Fruit fly (Drosophila melanogaster) whole organism, embryonic: ENCODE results near the gene Pfdn2.

ENCODE experiments used
- Ada2b ChIP-seq: fragments of 200-800 bp; sonication (Bioruptor generic); IDR thresholded peaks from 2 replicates; pipeline ENCODE4 v1.3.6; 2022; ENCODE audit warnings: missing biosample characterization, missing genetic modification characterization
- Antp ChIP-seq: fragments of 200-800 bp; sonication (Bioruptor generic); optimal IDR thresholded peaks from 3 replicates; lab custom pipeline; 2016; ENCODE audit warnings: missing biosample characterization, missing genetic modification characterization
- Awh ChIP-seq: fragments of 200-800 bp; sonication (Bioruptor generic); IDR thresholded peaks from 2 replicates; pipeline ENCODE4, ENCODE4 v1.3.6; 2022; ENCODE audit warnings: missing biosample characterization, missing genetic modification characterization
- CG10209 ChIP-seq: fragments of 200-800 bp; sonication (Bioruptor generic); optimal IDR thresholded peaks from 3 replicates; lab custom pipeline; 2017; ENCODE audit warnings: missing biosample characterization, mild to moderate bottlenecking, missing genetic modification characterization, missing genetic modification reagents
- CG1024 ChIP-seq: fragments of 200-800 bp; sonication (Bioruptor generic); IDR thresholded peaks from 2 replicates; pipeline ENCODE4 v1.3.6; 2022; ENCODE audit warnings: missing biosample characterization, missing genetic modification characterization
- CG11695 ChIP-seq: fragments of 200-800 bp; sonication (Bioruptor generic); IDR thresholded peaks from 3 replicates; pipeline ENCODE4 v1.3.6; 2022; ENCODE audit warnings: missing biosample characterization, missing genetic modification characterization
- CG11723 ChIP-seq: fragments of 200-800 bp; sonication (Bioruptor generic); optimal IDR thresholded peaks from 2 replicates; lab custom pipeline; 2017; ENCODE audit warnings: missing biosample characterization, mild to moderate bottlenecking, missing genetic modification characterization
- CG12071 ChIP-seq: fragments of 200-800 bp; sonication (Bioruptor generic); optimal IDR thresholded peaks from 3 replicates; lab custom pipeline; 2018; ENCODE audit warnings: missing biosample characterization, mild to moderate bottlenecking, missing genetic modification characterization
- CG12104 ChIP-seq: fragments of 200-800 bp; sonication (Bioruptor generic); optimal IDR thresholded peaks from 3 replicates; lab custom pipeline; 2016; ENCODE audit warnings: missing biosample characterization, missing genetic modification characterization
- CG12942 ChIP-seq: fragments of 200-800 bp; sonication (Bioruptor generic); optimal IDR thresholded peaks from 3 replicates; lab custom pipeline; 2016; ENCODE audit warnings: missing biosample characterization, missing genetic modification characterization
- CG14014 ChIP-seq: fragments of 200-800 bp; sonication (Bioruptor generic); IDR thresholded peaks from 2 replicates; pipeline ENCODE4 v1.3.6; 2022; ENCODE audit warnings: missing biosample characterization, missing genetic modification characterization
- CG14441 ChIP-seq: fragments of 200-800 bp; sonication (Bioruptor generic); IDR thresholded peaks from 2 replicates; pipeline ENCODE4 v1.3.6; 2022; ENCODE audit warnings: missing biosample characterization, missing genetic modification characterization
- CG15479 ChIP-seq: fragments of 200-800 bp; sonication (Bioruptor generic); optimal IDR thresholded peaks from 3 replicates; lab custom pipeline; 2019; ENCODE audit warnings: missing biosample characterization, mild to moderate bottlenecking, missing genetic modification characterization, moderate library complexity
- CG17912 ChIP-seq: fragments of 200-800 bp; sonication (Bioruptor generic); optimal IDR thresholded peaks from 2 replicates; lab custom pipeline; 2018; ENCODE audit warnings: missing biosample characterization, mild to moderate bottlenecking, missing genetic modification characterization
- CG18764 ChIP-seq: fragments of 200-800 bp; sonication (Bioruptor generic); optimal IDR thresholded peaks from 3 replicates; lab custom pipeline; 2016; ENCODE audit warnings: missing biosample characterization, missing genetic modification characterization
- CG2678 ChIP-seq: fragments of 200-800 bp; sonication (Bioruptor generic); optimal IDR thresholded peaks from 3 replicates; lab custom pipeline; 2019; ENCODE audit warnings: missing biosample characterization, mild to moderate bottlenecking, missing genetic modification characterization, moderate library complexity
- CG30431 ChIP-seq: fragments of 200-800 bp; sonication (Bioruptor generic); optimal IDR thresholded peaks from 2 replicates; lab custom pipeline; 2017; ENCODE audit warnings: missing biosample characterization, missing genetic modification characterization
- CG34224 ChIP-seq: fragments of 200-800 bp; sonication (Bioruptor generic); IDR thresholded peaks from 3 replicates; pipeline ENCODE4 v1.3.6; 2022; ENCODE audit warnings: missing biosample characterization, missing genetic modification characterization; ENCODE audit not compliant: partially characterized antibody
- CG3726 ChIP-seq: fragments of 200-800 bp; sonication (Bioruptor generic); IDR thresholded peaks from 3 replicates; pipeline ENCODE4, ENCODE4 v1.3.6; 2022; ENCODE audit warnings: missing biosample characterization, missing genetic modification characterization
- CG3847 ChIP-seq: fragments of 200-800 bp; sonication (Bioruptor generic); IDR thresholded peaks from 2 replicates; pipeline ENCODE4 v1.3.6; 2022; ENCODE audit warnings: missing biosample characterization, missing genetic modification characterization
- CG4424 ChIP-seq: fragments of 200-800 bp; sonication (Bioruptor generic); optimal IDR thresholded peaks from 3 replicates; lab custom pipeline; 2016; ENCODE audit warnings: missing biosample characterization, missing genetic modification characterization
- CG4854 ChIP-seq: fragments of 200-800 bp; sonication (Bioruptor generic); optimal IDR thresholded peaks from 2 replicates; lab custom pipeline; 2016; ENCODE audit warnings: missing biosample characterization, missing genetic modification characterization, inconsistent platforms
- CG6175 ChIP-seq: fragments of 200-800 bp; sonication (Bioruptor generic); IDR thresholded peaks from 3 replicates; pipeline ENCODE4 v1.3.6; 2022; ENCODE audit warnings: missing biosample characterization, missing genetic modification characterization
- CG6689 ChIP-seq: fragments of 200-800 bp; sonication (Bioruptor generic); IDR thresholded peaks from 2 replicates; pipeline ENCODE4 v1.3.6; 2022; ENCODE audit warnings: missing biosample characterization, missing genetic modification characterization
- CG6791 ChIP-seq: fragments of 200-800 bp; sonication (Bioruptor generic); IDR thresholded peaks from 3 replicates; pipeline ENCODE4 v1.3.6; 2022; ENCODE audit warnings: missing biosample characterization, missing genetic modification characterization; ENCODE audit not compliant: partially characterized antibody
- CG6813 ChIP-seq: fragments of 200-800 bp; sonication (Bioruptor generic); optimal IDR thresholded peaks from 2 replicates; lab custom pipeline; 2017; ENCODE audit warnings: missing biosample characterization, missing genetic modification characterization, mild to moderate bottlenecking, moderate library complexity, missing genetic modification reagents
- Doc2 ChIP-seq: fragments of 200-800 bp; sonication (Bioruptor generic); IDR thresholded peaks from 2 replicates; pipeline ENCODE4 v1.3.6; 2022; ENCODE audit warnings: missing biosample characterization, missing genetic modification characterization
- E2f2 ChIP-seq: fragments of 200-800 bp; sonication (Bioruptor generic); IDR thresholded peaks from 2 replicates; pipeline ENCODE4 v1.3.6; 2022; ENCODE audit warnings: missing biosample characterization, missing genetic modification characterization
- HHEX ChIP-seq: fragments of 200-800 bp; sonication (Bioruptor generic); optimal IDR thresholded peaks from 3 replicates; lab custom pipeline; 2017; ENCODE audit warnings: missing biosample characterization, mild to moderate bottlenecking, missing genetic modification characterization, missing genetic modification reagents
- HLH4C ChIP-seq: fragments of 200-800 bp; sonication (Bioruptor generic); IDR thresholded peaks from 3 replicates; pipeline ENCODE4 v1.3.6; 2022; ENCODE audit warnings: missing biosample characterization, missing genetic modification characterization; ENCODE audit not compliant: partially characterized antibody
- Hsf ChIP-seq: fragments of 200-800 bp; sonication (Bioruptor generic); optimal IDR thresholded peaks from 3 replicates; lab custom pipeline; 2016; ENCODE audit warnings: missing biosample characterization, missing genetic modification characterization
- Myb ChIP-seq: fragments of 200-800 bp; sonication (Bioruptor generic); optimal IDR thresholded peaks from 2 replicates; lab custom pipeline; 2016; ENCODE audit warnings: missing biosample characterization, missing genetic modification characterization
- YL-1 ChIP-seq: fragments of 200-800 bp; sonication (Bioruptor generic); optimal IDR thresholded peaks from 3 replicates; lab custom pipeline; 2017; ENCODE audit warnings: missing biosample characterization, mild to moderate bottlenecking, missing genetic modification characterization
- amos ChIP-seq: fragments of 200-800 bp; sonication (Bioruptor generic); IDR thresholded peaks from 2 replicates; pipeline ENCODE4 v1.3.6; 2022; ENCODE audit warnings: missing biosample characterization, missing genetic modification characterization; ENCODE audit not compliant: partially characterized antibody
- ase ChIP-seq: fragments of 200-800 bp; sonication (Bioruptor generic); IDR thresholded peaks from 3 replicates; pipeline ENCODE4 v1.3.6; 2022; ENCODE audit warnings: missing biosample characterization, missing genetic modification characterization
- ash1 ChIP-seq: fragments of 200-800 bp; sonication (Bioruptor generic); optimal IDR thresholded peaks from 2 replicates; lab custom pipeline; 2018; ENCODE audit warnings: missing biosample characterization, mild to moderate bottlenecking, missing genetic modification characterization
- ato ChIP-seq: fragments of 200-800 bp; sonication (Bioruptor generic); IDR thresholded peaks from 2 replicates; pipeline ENCODE4 v1.3.6; 2022; ENCODE audit warnings: missing biosample characterization, missing genetic modification characterization; ENCODE audit not compliant: partially characterized antibody
- az2 ChIP-seq: fragments of 200-800 bp; sonication (Bioruptor generic); optimal IDR thresholded peaks from 3 replicates; lab custom pipeline; 2016; ENCODE audit warnings: missing biosample characterization, missing genetic modification characterization
- chn ChIP-seq: fragments of 200-800 bp; sonication (Bioruptor generic); optimal IDR thresholded peaks from 2 replicates; lab custom pipeline; 2016; ENCODE audit warnings: missing biosample characterization, missing genetic modification characterization
- dpn ChIP-seq, 2 experiments: fragments of 200-800 bp; sonication (Bioruptor generic); optimal IDR thresholded peaks; 3 replicates each; lab custom pipeline; 2016; ENCODE audit warnings: missing biosample characterization in 2 of 2, missing genetic modification characterization in 2 of 2
- esg ChIP-seq: fragments of 200-800 bp; sonication (Bioruptor generic); conservative IDR thresholded peaks from 2 replicates; pipeline ENCODE4 v1.3.6; 2022; ENCODE audit warnings: missing biosample characterization, missing genetic modification characterization
- gem ChIP-seq: fragments of 200-800 bp; sonication (Bioruptor generic); optimal IDR thresholded peaks from 2 replicates; lab custom pipeline; 2019; ENCODE audit warnings: missing biosample characterization, mild to moderate bottlenecking, missing genetic modification characterization, moderate library complexity
- grn ChIP-seq: fragments of 200-800 bp; sonication (Bioruptor generic); optimal IDR thresholded peaks from 3 replicates; lab custom pipeline; 2017; ENCODE audit warnings: missing biosample characterization, missing genetic modification characterization
- hbn ChIP-seq: fragments of 200-800 bp; sonication (Bioruptor generic); IDR thresholded peaks from 2 replicates; pipeline ENCODE4 v1.3.6; 2022; ENCODE audit warnings: missing biosample characterization, missing genetic modification characterization; ENCODE audit not compliant: partially characterized antibody
- jigr1 ChIP-seq: fragments of 200-800 bp; sonication (Bioruptor generic); IDR thresholded peaks from 3 replicates; pipeline ENCODE4 v1.3.6; 2022; ENCODE audit warnings: missing biosample characterization, missing genetic modification characterization
- kah ChIP-seq: fragments of 200-800 bp; sonication (Bioruptor generic); optimal IDR thresholded peaks from 2 replicates; lab custom pipeline; 2018; ENCODE audit warnings: missing biosample characterization, mild to moderate bottlenecking, missing genetic modification characterization
- pnt ChIP-seq: fragments of 200-800 bp; sonication (Bioruptor generic); optimal IDR thresholded peaks from 3 replicates; lab custom pipeline; 2016; ENCODE audit warnings: missing biosample characterization, missing genetic modification characterization
- ro ChIP-seq: fragments of 200-800 bp; sonication (Bioruptor generic); IDR thresholded peaks from 2 replicates; pipeline ENCODE4 v1.3.6; 2022; ENCODE audit warnings: missing biosample characterization, missing genetic modification characterization
- stc ChIP-seq: fragments of 200-800 bp; sonication (Bioruptor generic); IDR thresholded peaks from 2 replicates; pipeline ENCODE4 v1.3.6; 2022; ENCODE audit warnings: missing biosample characterization, missing genetic modification characterization

Pfdn2 gene

dm6 chr3L:11097982-11098663 is 23.9 kb upstream of the Pfdn2 start, which contains the start of the genes Irbp18 and APP-BP1 (continued):
- TF ChIP-seq CG3847 (GFP tag; lab: Robert Waterston, UW) (peak; percentile 89), CG30431 (GFP tag; lab: Kevin White, UChicago) (peak; percentile 94), Doc2 (GFP tag; lab: Robert Waterston, UW) (peak; percentile 36; the same call in 1 of the 2 replicates), pnt (GFP tag; lab: Kevin White, UChicago) (peak; percentile 89), CG18764 (peak; percentile 92), chn (GFP tag; lab: Kevin White, UChicago) (peak; percentile 96), CG2678 (peak; percentile 95), CG6689 (peak; percentile 91), ase (peak; percentile 79), E2f2 (GFP tag; lab: Robert Waterston, UW) (peak; percentile 63), Antp (GFP tag; lab: Kevin White, UChicago) (peak; percentile 86), HHEX (GFP tag; lab: Kevin White, UChicago) (peak; percentile 93), ato (no peak), CG12942 (GFP tag; lab: Kevin White, UChicago) (peak; percentile 90), CG14014 (GFP tag; lab: Robert Waterston, UW) (peak; percentile 83), az2 (GFP tag; lab: Kevin White, UChicago) (peak; percentile 96), jigr1 (GFP tag; lab: Robert Waterston, UW) (peak; percentile 54; the same call in 1 of the 3 replicates), CG12071 (GFP tag; lab: Kevin White, UChicago) (peak; percentile 83), HLH4C (GFP tag; lab: Robert Waterston, UW) (no peak), hbn (GFP tag; lab: Robert Waterston, UW) (0 out of 2 replicates have a peak, but pooled peaks have one; percentile 25), CG6791 (GFP tag; lab: Robert Waterston, UW) (no peak; the same call in 2 of the 3 replicates), stc (GFP tag; lab: Robert Waterston, UW) (peak; percentile 84), esg (peak; percentile 83), CG10209 (GFP tag; lab: Kevin White, UChicago) (peak; percentile 96), ro (GFP tag; lab: Robert Waterston, UW) (no peak; the same call in 1 of the 2 replicates), CG15479 (GFP tag; lab: Kevin White, UChicago) (peak; percentile 73), Ada2b (GFP tag; lab: Robert Waterston, UW) (peak; percentile 87), CG11723 (GFP tag; lab: Kevin White, UChicago) (peak; percentile 88), CG34224 (GFP tag; lab: Robert Waterston, UW) (no peak), CG11695 (GFP tag; lab: Robert Waterston, UW) (peak; percentile 91), Awh (peak; percentile 73; the same call in 1 of the 2 replicates), CG14441 (GFP tag; lab: Robert Waterston, UW) (peak; percentile 87), CG6813 (GFP tag; lab: Kevin White, UChicago) (peak; percentile 83), CG12104 (GFP tag; lab: Kevin White, UChicago) (peak; percentile 95), CG1024 (peak; percentile 63), kah (GFP tag; lab: Kevin White, UChicago) (peak; percentile 68), YL-1 (peak; percentile 88), gem (tag; lab: Kevin White, UChicago) (peak; percentile 96), CG3726 (GFP tag; lab: Robert Waterston, UW) (peak; percentile 91; the same call in 2 of the 3 replicates), CG4424 (GFP tag; lab: Kevin White, UChicago) (peak; percentile 96), Hsf (GFP tag; lab: Kevin White, UChicago) (peak; percentile 97), CG6175 (GFP tag; lab: Robert Waterston, UW) (peak; percentile 61; the same call in 1 of the 3 replicates), ash1 (GFP tag; lab: Kevin White, UChicago) (peak; percentile 11), CG4854 (GFP tag; lab: Kevin White, UChicago) (peak; percentile 95), amos (GFP tag; lab: Robert Waterston, UW) (no peak; the same call in 1 of the 2 replicates), CG17912 (GFP tag; lab: Kevin White, UChicago) (peak; percentile 47), grn (GFP tag; lab: Kevin White, UChicago) (peak; percentile 66), Myb (GFP tag; lab: Kevin White, UChicago) (peak; percentile 83), dpn (GFP tag; optimal IDR thresholded peaks at IDR 0.05; lab: Kevin White, UChicago) (peak; percentile 93 to 95)
